Fruit fly (Drosophila melanogaster) whole organism, embryonic: Measurements from ENCODE around the gene CG2076.

Experiments used
- CG10543 ChIP-seq: fragments of 200-800 bp; sonication (Bioruptor generic); optimal IDR thresholded peaks from 3 replicates; lab custom pipeline; 2017; ENCODE audit warnings: missing biosample characterization, mild to moderate bottlenecking, missing genetic modification characterization, moderate library complexity
- CG10654 ChIP-seq: fragments of 200-800 bp; sonication (Bioruptor generic); optimal IDR thresholded peaks from 2 replicates; lab custom pipeline; 2016; ENCODE audit warnings: missing biosample characterization, missing genetic modification characterization
- CG11247 ChIP-seq: fragments of 200-800 bp; sonication (Bioruptor generic); IDR thresholded peaks from 2 replicates; pipeline ENCODE4 v1.3.6; 2022; ENCODE audit warnings: missing biosample characterization, missing genetic modification characterization
- CG11695 ChIP-seq: fragments of 200-800 bp; sonication (Bioruptor generic); IDR thresholded peaks from 3 replicates; pipeline ENCODE4 v1.3.6; 2022; ENCODE audit warnings: missing biosample characterization, missing genetic modification characterization
- CG13123 ChIP-seq: fragments of 200-800 bp; sonication (Bioruptor generic); optimal IDR thresholded peaks from 2 replicates; lab custom pipeline; 2016; ENCODE audit warnings: missing biosample characterization, missing genetic modification characterization
- CG14860 ChIP-seq: fragments of 200-800 bp; sonication (Bioruptor generic); IDR thresholded peaks from 3 replicates; pipeline ENCODE4 v1.3.6; 2022; ENCODE audit warnings: missing biosample characterization, missing genetic modification characterization; ENCODE audit not compliant: partially characterized antibody
- CG15073 ChIP-seq: fragments of 200-800 bp; sonication (Bioruptor generic); optimal IDR thresholded peaks from 2 replicates; lab custom pipeline; 2016; ENCODE audit warnings: missing biosample characterization, missing genetic modification characterization
- CG17568 ChIP-seq: fragments of 200-800 bp; sonication (Bioruptor generic); optimal IDR thresholded peaks from 2 replicates; lab custom pipeline; 2018; ENCODE audit warnings: missing biosample characterization, mild to moderate bottlenecking, missing genetic modification characterization, moderate library complexity
- CG17802 ChIP-seq: fragments of 200-800 bp; sonication (Bioruptor generic); optimal IDR thresholded peaks from 2 replicates; lab custom pipeline; 2018; ENCODE audit warnings: missing biosample characterization, mild to moderate bottlenecking, missing genetic modification characterization, moderate library complexity
- CG2129 ChIP-seq: fragments of 200-800 bp; sonication (Bioruptor generic); IDR thresholded peaks from 2 replicates; pipeline ENCODE4 v1.3.6; 2022; ENCODE audit warnings: missing biosample characterization, missing genetic modification characterization; ENCODE audit not compliant: partially characterized antibody
- CG31224 ChIP-seq: fragments of 200-800 bp; sonication (Bioruptor generic); IDR thresholded peaks from 2 replicates; pipeline ENCODE4 v1.3.6; 2022; ENCODE audit warnings: missing biosample characterization, missing genetic modification characterization
- CG3847 ChIP-seq: fragments of 200-800 bp; sonication (Bioruptor generic); IDR thresholded peaks from 2 replicates; pipeline ENCODE4 v1.3.6; 2022; ENCODE audit warnings: missing biosample characterization, missing genetic modification characterization
- CG5180 ChIP-seq: fragments of 200-800 bp; sonication (Bioruptor generic); optimal IDR thresholded peaks from 3 replicates; lab custom pipeline; 2017; ENCODE audit warnings: missing biosample characterization, missing genetic modification characterization, mild to moderate bottlenecking, moderate library complexity, missing genetic modification reagents
- CG6689 ChIP-seq: fragments of 200-800 bp; sonication (Bioruptor generic); IDR thresholded peaks from 2 replicates; pipeline ENCODE4 v1.3.6; 2022; ENCODE audit warnings: missing biosample characterization, missing genetic modification characterization
- CG7928 ChIP-seq: fragments of 200-800 bp; sonication (Bioruptor generic); optimal IDR thresholded peaks from 2 replicates; lab custom pipeline; 2017; ENCODE audit warnings: missing biosample characterization, mild to moderate bottlenecking, missing genetic modification characterization
- CG7987 ChIP-seq: fragments of 200-800 bp; sonication (Bioruptor generic); optimal IDR thresholded peaks from 2 replicates; lab custom pipeline; 2018; ENCODE audit warnings: missing biosample characterization, mild to moderate bottlenecking, missing genetic modification characterization, moderate library complexity
- CG8290 ChIP-seq, 3 experiments: fragments of 200-800 bp; sonication (Bioruptor generic); optimal IDR thresholded peaks; 2 replicates each; lab custom pipeline; 2016 to 2019; ENCODE audit warnings: missing biosample characterization in 3 of 3, missing genetic modification characterization in 3 of 3, mild to moderate bottlenecking in 2 of 3, moderate library complexity in 1 of 3
- CG8359 ChIP-seq: fragments of 200-800 bp; sonication (Bioruptor generic); optimal IDR thresholded peaks from 2 replicates; lab custom pipeline; 2017; ENCODE audit warnings: missing biosample characterization, mild to moderate bottlenecking, missing genetic modification characterization, borderline replicate concordance
- CoRest ChIP-seq: fragments of 200-800 bp; sonication (Bioruptor generic); optimal IDR thresholded peaks from 3 replicates; lab custom pipeline; 2018; ENCODE audit warnings: missing biosample characterization, mild to moderate bottlenecking, missing genetic modification characterization, moderate library complexity
- Dip2 ChIP-seq: fragments of 200-800 bp; sonication (Bioruptor generic); IDR thresholded peaks from 2 replicates; pipeline ENCODE4 v1.3.6; 2022; ENCODE audit warnings: missing biosample characterization, missing genetic modification characterization
- Dll ChIP-seq: fragments of 200-800 bp; sonication (Bioruptor generic); IDR thresholded peaks from 4 replicates; pipeline ENCODE4 v1.3.6; 2022; ENCODE audit warnings: missing biosample characterization, missing genetic modification characterization; ENCODE audit not compliant: partially characterized antibody
- Doc3 ChIP-seq: fragments of 200-800 bp; sonication (Bioruptor generic); IDR thresholded peaks from 3 replicates; pipeline ENCODE4 v1.3.6; 2022; ENCODE audit warnings: missing biosample characterization, missing genetic modification characterization; ENCODE audit not compliant: partially characterized antibody
- Fer3 ChIP-seq: fragments of 200-800 bp; sonication (Bioruptor generic); optimal IDR thresholded peaks from 2 replicates; lab custom pipeline; 2018; ENCODE audit warnings: missing biosample characterization, mild to moderate bottlenecking, missing genetic modification characterization, moderate library complexity
- HLH3B ChIP-seq: fragments of 200-800 bp; sonication (Bioruptor generic); IDR thresholded peaks from 2 replicates; pipeline ENCODE4 v1.3.6; 2022; ENCODE audit warnings: missing biosample characterization, missing genetic modification characterization
- Hsf ChIP-seq: fragments of 200-800 bp; sonication (Bioruptor generic); optimal IDR thresholded peaks from 3 replicates; lab custom pipeline; 2016; ENCODE audit warnings: missing biosample characterization, missing genetic modification characterization
- Myb ChIP-seq: fragments of 200-800 bp; sonication (Bioruptor generic); optimal IDR thresholded peaks from 2 replicates; lab custom pipeline; 2016; ENCODE audit warnings: missing biosample characterization, missing genetic modification characterization
- Oli ChIP-seq: fragments of 200-800 bp; sonication (Bioruptor generic); optimal IDR thresholded peaks from 2 replicates; lab custom pipeline; 2018; ENCODE audit warnings: missing biosample characterization, mild to moderate bottlenecking, missing genetic modification characterization, moderate library complexity
- Six4 ChIP-seq: fragments of 200-800 bp; sonication (Bioruptor generic); optimal IDR thresholded peaks from 2 replicates; lab custom pipeline; 2016; ENCODE audit warnings: missing biosample characterization, missing genetic modification characterization
- Sox100B ChIP-seq: fragments of 200-800 bp; sonication (Bioruptor generic); optimal IDR thresholded peaks from 3 replicates; lab custom pipeline; 2018; ENCODE audit warnings: missing biosample characterization, mild to moderate bottlenecking, missing genetic modification characterization
- Stat92E ChIP-seq, 3 experiments: fragments of >200 bp in 2 of 3; fragments of 200-800 bp in 1 of 3; sonication (Bioruptor generic) in 1 of 3; optimal IDR thresholded peaks; 2 replicates each; lab custom pipeline; 2017 to 2019; ENCODE audit warnings: missing biosample characterization in 3 of 3, missing genetic modification characterization in 3 of 3, mild to moderate bottlenecking in 1 of 3, moderate library complexity in 1 of 3
- bigmax ChIP-seq: fragments of 200-800 bp; sonication (Bioruptor generic); optimal IDR thresholded peaks from 2 replicates; lab custom pipeline; 2018; ENCODE audit warnings: missing biosample characterization, mild to moderate bottlenecking, missing genetic modification characterization
- bsh ChIP-seq, 2 experiments: fragments of 200-800 bp; sonication (Bioruptor generic); optimal IDR thresholded peaks; 2 replicates each; lab custom pipeline; 2017 to 2018; ENCODE audit warnings: mild to moderate bottlenecking in 2 of 2, missing biosample characterization in 2 of 2, missing genetic modification characterization in 2 of 2, moderate library complexity in 1 of 2
- cato ChIP-seq: fragments of 200-800 bp; sonication (Bioruptor generic); optimal IDR thresholded peaks from 2 replicates; lab custom pipeline; 2016; ENCODE audit warnings: missing biosample characterization, missing genetic modification characterization, borderline replicate concordance
- cg ChIP-seq: fragments of 200-800 bp; sonication (Bioruptor generic); optimal IDR thresholded peaks from 3 replicates; lab custom pipeline; 2019; ENCODE audit warnings: missing biosample characterization, mild to moderate bottlenecking, missing genetic modification characterization, moderate library complexity
- disco-r ChIP-seq: fragments of 200-800 bp; sonication (Bioruptor generic); optimal IDR thresholded peaks from 2 replicates; lab custom pipeline; 2016; ENCODE audit warnings: missing biosample characterization, missing genetic modification characterization
- fd102C ChIP-seq: fragments of 200-800 bp; sonication (Bioruptor generic); optimal IDR thresholded peaks from 2 replicates; lab custom pipeline; 2018; ENCODE audit warnings: missing biosample characterization, mild to moderate bottlenecking, missing genetic modification characterization, moderate library complexity
- gsb-n ChIP-seq: fragments of 200-800 bp; sonication (Bioruptor generic); optimal IDR thresholded peaks from 3 replicates; lab custom pipeline; 2018; ENCODE audit warnings: missing biosample characterization, mild to moderate bottlenecking, missing genetic modification characterization
- lola ChIP-seq, 3 experiments: fragments of >200 bp in 2 of 3; fragments of 200-800 bp in 1 of 3; sonication (Bioruptor generic) in 1 of 3; optimal IDR thresholded peaks; 2 replicates each; lab custom pipeline; 2017 to 2019; ENCODE audit warnings: missing biosample characterization in 3 of 3, missing genetic modification characterization in 3 of 3, mild to moderate bottlenecking in 1 of 3, moderate library complexity in 1 of 3
- nerfin-1 ChIP-seq: fragments of 200-800 bp; sonication (Bioruptor generic); optimal IDR thresholded peaks from 3 replicates; lab custom pipeline; 2019; ENCODE audit warnings: missing biosample characterization, mild to moderate bottlenecking, missing genetic modification characterization, moderate library complexity
- p53 ChIP-seq: fragments of 200-800 bp; sonication (Bioruptor generic); optimal IDR thresholded peaks from 2 replicates; lab custom pipeline; 2016; ENCODE audit warnings: missing biosample characterization, missing genetic modification characterization
- run ChIP-seq: fragments of 200-800 bp; sonication (Bioruptor generic); optimal IDR thresholded peaks from 3 replicates; lab custom pipeline; 2018; ENCODE audit warnings: missing biosample characterization, mild to moderate bottlenecking, missing genetic modification characterization
- sens ChIP-seq: fragments of 200-800 bp; sonication (Bioruptor generic); peaks from one replicate; lab custom pipeline; 2016; ENCODE audit warnings: missing biosample characterization, missing genetic modification characterization
- sim ChIP-seq: fragments of 200-800 bp; sonication (Bioruptor generic); IDR thresholded peaks from 2 replicates; pipeline ENCODE4 v1.3.6; 2022; ENCODE audit warnings: missing biosample characterization, missing genetic modification characterization
- sob ChIP-seq: fragments of 200-800 bp; sonication (Bioruptor generic); IDR thresholded peaks from 2 replicates; pipeline ENCODE4 v1.3.6; 2022; ENCODE audit warnings: missing biosample characterization, missing genetic modification characterization
- trem ChIP-seq: fragments of 200-800 bp; optimal IDR thresholded peaks from 3 replicates; lab custom pipeline; 2019; ENCODE audit warnings: missing biosample characterization, mild to moderate bottlenecking, missing genetic modification characterization, moderate library complexity
- twi ChIP-seq: fragments of 200-800 bp; optimal IDR thresholded peaks from 2 replicates; lab custom pipeline; 2019; ENCODE audit warnings: missing biosample characterization, mild to moderate bottlenecking, missing genetic modification characterization, moderate library complexity
- vfl ChIP-seq: fragments of 200-800 bp; sonication (Bioruptor generic); optimal IDR thresholded peaks from 2 replicates; lab custom pipeline; 2016; ENCODE audit warnings: missing biosample characterization, missing genetic modification characterization

CG2076 gene

DNA sequence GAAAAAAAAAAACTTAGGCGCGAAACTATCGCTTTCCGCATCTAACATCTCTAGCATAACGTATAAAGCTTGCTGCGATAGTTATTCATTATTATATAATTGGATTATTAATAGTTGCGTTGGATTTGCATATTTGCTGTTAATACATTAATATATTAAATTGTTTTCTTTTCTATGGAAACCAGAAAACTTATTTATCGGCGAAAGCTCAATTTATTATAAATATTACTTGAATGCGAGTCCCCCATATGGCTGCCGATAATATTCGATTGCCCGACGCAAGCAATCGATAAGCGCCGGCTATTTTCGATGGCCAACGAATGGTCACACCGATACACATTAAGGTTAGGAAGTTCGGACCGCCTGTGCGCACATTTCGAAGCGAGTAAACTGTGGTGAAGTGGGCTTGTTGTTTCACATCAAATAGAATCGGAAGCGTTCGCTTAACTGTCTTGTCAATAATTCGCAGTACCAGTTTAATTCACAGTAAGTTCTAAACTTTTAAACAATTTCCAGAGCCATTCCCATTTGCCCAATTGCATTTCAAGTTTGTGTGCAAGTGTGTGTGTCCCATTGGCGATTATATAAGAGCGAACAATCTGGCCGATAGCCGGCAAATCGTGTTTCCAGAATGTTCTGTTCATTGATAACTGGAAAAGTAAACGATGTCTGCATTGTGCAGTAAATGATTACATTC is 18.3 kb downstream of the CG2076 start, which contains the start of gene Hsp60A (continued):
- peak; percentile 63 for TF ChIP-seq cg
- peak; percentile 77 for TF ChIP-seq CG14860 (GFP tag; lab: Robert Waterston, UW)
- no peak for TF ChIP-seq Sox100B (GFP tag; lab: Kevin White, UChicago)
- TF ChIP-seq CG11695 (GFP tag; lab: Robert Waterston, UW): no peak
- TF ChIP-seq CG5180: no peak
- no peak for TF ChIP-seq fd102C
- no peak for TF ChIP-seq CG7987
- TF ChIP-seq CG10654 (GFP tag; lab: Kevin White, UChicago): peak; percentile 23
- TF ChIP-seq disco-r (GFP tag; lab: Kevin White, UChicago): no peak
- no peak for TF ChIP-seq cato
- TF ChIP-seq vfl (GFP tag; lab: Kevin White, UChicago): peak; percentile 41
- TF ChIP-seq CG10543 (GFP tag; lab: Kevin White, UChicago): no peak
- TF ChIP-seq sim (GFP tag; lab: Robert Waterston, UW): no peak
- TF ChIP-seq CG17802 (tag; lab: Kevin White, UChicago): no peak
- 0 out of 2 replicates have a peak, but pooled peaks have one; percentile 28 for TF ChIP-seq HLH3B
- peak; percentile 47 for TF ChIP-seq trem (tag; lab: Kevin White, UChicago)
- no peak; the same call in 1 of the 2 replicates for TF ChIP-seq CG31224
- TF ChIP-seq Fer3 (tag; lab: Kevin White, UChicago): peak; percentile 54
- peak; percentile 88 for TF ChIP-seq sens
- TF ChIP-seq CG7928: no peak
- peak in 1 of 2 experiments; percentile 55 for TF ChIP-seq bsh (GFP tag; optimal IDR thresholded peaks at IDR 0.05; lab: Kevin White, UChicago)
- no peak for TF ChIP-seq CG15073
- TF ChIP-seq bigmax (GFP tag; lab: Kevin White, UChicago): peak; percentile 95
- TF ChIP-seq CG13123 (GFP tag; lab: Kevin White, UChicago): peak; percentile 26
- TF ChIP-seq CoRest (tag; lab: Kevin White, UChicago): peak; percentile 69
- peak; percentile 26 for TF ChIP-seq nerfin-1 (tag; lab: Kevin White, UChicago)
- TF ChIP-seq gsb-n (tag; lab: Kevin White, UChicago): no peak
- TF ChIP-seq CG11247 (GFP tag; lab: Robert Waterston, UW): 0 out of 2 replicates have a peak, but pooled peaks have one; percentile 14
- peak; percentile 84 for TF ChIP-seq Doc3 (GFP tag; lab: Robert Waterston, UW)
- TF ChIP-seq CG8290 (GFP tag; optimal IDR thresholded peaks at IDR 0.05; lab: Kevin White, UChicago): no peak
- no peak for TF ChIP-seq CG8290 (tag; optimal IDR thresholded peaks at IDR 0.05; lab: Kevin White, UChicago)
- no peak for TF ChIP-seq p53
- TF ChIP-seq CG8359: no peak
- TF ChIP-seq Six4 (GFP tag; lab: Kevin White, UChicago): peak; percentile 10
- TF ChIP-seq CG3847: peak; percentile 25; the same call in 1 of the 2 replicates
- no peak for TF ChIP-seq Myb (GFP tag; lab: Kevin White, UChicago)
- TF ChIP-seq Stat92E (GFP tag; optimal IDR thresholded peaks at IDR 0.05; lab: Kevin White, UChicago): no peak
- peak; percentile 60; the same call in 1 of the 2 replicates for TF ChIP-seq CG2129 (GFP tag; lab: Robert Waterston, UW)
- peak; percentile 52 for TF ChIP-seq sob (GFP tag; lab: Robert Waterston, UW)
- no peak for TF ChIP-seq Dip2 (GFP tag; lab: Robert Waterston, UW)
- peak; percentile 41 for TF ChIP-seq Hsf (GFP tag; lab: Kevin White, UChicago)
- TF ChIP-seq CG6689: peak; percentile 26; the same call in 1 of the 2 replicates
- peak; percentile 2 for TF ChIP-seq Oli
- TF ChIP-seq Dll: peak; percentile 91
- TF ChIP-seq run (tag; lab: Kevin White, UChicago): no peak
- no peak for TF ChIP-seq CG17568 (GFP tag; lab: Kevin White, UChicago)
- TF ChIP-seq lola (GFP tag; optimal IDR thresholded peaks at IDR 0.05; lab: Kevin White, UChicago): peak in 1 of 3 experiments; percentile 43
- no peak for TF ChIP-seq twi (tag; lab: Kevin White, UChicago)
